Fruit fly (Drosophila melanogaster) whole organism, wandering third instar larva: ENCODE results near the gene Ten-a.

ENCODE experiments used
- Abd-B ChIP-seq: fragments of >200 bp; optimal IDR thresholded peaks from 2 replicates; lab custom pipeline; 2017; ENCODE audit warnings: missing biosample characterization, missing genetic modification characterization
- brk ChIP-seq: fragments of 200-800 bp; sonication (Bioruptor generic); optimal IDR thresholded peaks from 2 replicates; lab custom pipeline; 2016; ENCODE audit warnings: missing biosample characterization, mild to moderate bottlenecking, missing genetic modification characterization

dm6 chrX:12014800-12015389 lies 28.6 kb upstream of the Ten-a start:
- TF ChIP-seq Abd-B (GFP tag; lab: Kevin White, UChicago) (no peak), brk (GFP tag; lab: Kevin White, UChicago) (no peak)
